Worm (Caenorhabditis elegans) whole organism, mixed stage, embryonic: ENCODE data around the gene ZK945.6.

Source experiments
- blmp-1 ChIP-seq: fragments of 150-350 bp; optimal IDR thresholded peaks from 2 replicates; lab custom pipeline; 2014; ENCODE audit warnings: missing biosample characterization, missing genetic modification characterization
- ces-1 ChIP-seq: fragments of 150-350 bp; optimal IDR thresholded peaks from 2 replicates; lab custom pipeline; 2014; ENCODE audit warnings: missing biosample characterization, missing genetic modification reagents, missing genetic modification characterization
- ham-2 ChIP-seq: fragments of 200-800 bp; sonication (Bioruptor generic); optimal IDR thresholded peaks from 2 replicates; lab custom pipeline; 2018; ENCODE audit warnings: mild to moderate bottlenecking, missing genetic modification characterization, missing compliant biosample characterization
- lin-32 ChIP-seq: fragments of 200-800 bp; sonication (Bioruptor generic); optimal IDR thresholded peaks from 2 replicates; lab custom pipeline; 2018; ENCODE audit warnings: mild to moderate bottlenecking, missing genetic modification characterization, missing compliant biosample characterization
- mab-5 ChIP-seq: fragments of 150-350 bp; optimal IDR thresholded peaks from 2 replicates; lab custom pipeline; 2014; ENCODE audit warnings: missing biosample characterization, missing genetic modification characterization
- nhr-237 ChIP-seq: fragments of 150-350 bp; optimal IDR thresholded peaks from 2 replicates; lab custom pipeline; 2014; ENCODE audit warnings: missing biosample characterization, missing genetic modification characterization
- nhr-76 ChIP-seq: sonication (generic microtip); optimal IDR thresholded peaks from 2 replicates; lab custom pipeline; 2017; ENCODE audit warnings: missing biosample characterization, missing genetic modification characterization
- sem-2 ChIP-seq: fragments of 200-800 bp; sonication (Bioruptor generic); optimal IDR thresholded peaks from 2 replicates; lab custom pipeline; 2018; ENCODE audit warnings: mild to moderate bottlenecking, missing genetic modification characterization, missing compliant biosample characterization
- snpc-4 ChIP-seq: fragments of 150-350 bp; optimal IDR thresholded peaks from 2 replicates; lab custom pipeline; 2014; ENCODE audit warnings: missing biosample characterization, missing genetic modification characterization
- unc-62 ChIP-seq: fragments of 150-350 bp; optimal IDR thresholded peaks from 2 replicates; lab custom pipeline; 2014; ENCODE audit warnings: missing biosample characterization, missing genetic modification reagents, missing genetic modification characterization

DNA sequence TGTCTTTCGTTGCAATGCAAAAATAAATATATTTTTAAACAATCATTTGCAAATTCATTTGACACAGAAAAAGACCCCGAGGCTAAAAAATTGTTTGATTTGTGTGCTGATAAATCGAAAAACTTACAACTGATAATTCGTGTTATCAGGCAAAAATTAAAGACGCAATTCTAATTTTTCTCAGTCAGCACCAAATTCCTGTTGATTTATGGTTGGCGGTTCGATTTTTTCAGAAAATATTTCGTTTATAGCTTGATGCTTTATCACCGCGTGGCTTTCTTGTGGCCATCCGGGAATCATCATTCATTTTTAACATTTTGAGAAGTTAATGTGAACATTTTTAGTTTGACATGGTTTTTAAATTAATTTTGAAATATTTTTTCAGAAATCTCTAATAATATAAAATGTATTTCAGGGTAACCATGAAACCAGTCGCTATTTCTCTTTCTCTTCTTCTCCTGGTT, 32.4 kb upstream of the ZK945.6 start, which contains the start of gene asah-2:
- TF ChIP-seq nhr-237 (tag; lab: Kevin White, UChicago) (no peak), unc-62 (GFP tag; lab: Kevin White, UChicago) (no peak), lin-32 (GFP tag; lab: Kevin White, UChicago) (no peak), mab-5 (tag; lab: Kevin White, UChicago) (no peak), snpc-4 (tag; lab: Kevin White, UChicago) (no peak), nhr-76 (no peak), ces-1 (GFP tag; lab: Kevin White, UChicago) (no peak), sem-2 (GFP tag; lab: Kevin White, UChicago) (no peak), ham-2 (GFP tag; lab: Kevin White, UChicago) (no peak), blmp-1 (tag; lab: Kevin White, UChicago) (no peak)
